Worm (Caenorhabditis elegans): ENCODE data around the gene zyg-11.

DNA sequence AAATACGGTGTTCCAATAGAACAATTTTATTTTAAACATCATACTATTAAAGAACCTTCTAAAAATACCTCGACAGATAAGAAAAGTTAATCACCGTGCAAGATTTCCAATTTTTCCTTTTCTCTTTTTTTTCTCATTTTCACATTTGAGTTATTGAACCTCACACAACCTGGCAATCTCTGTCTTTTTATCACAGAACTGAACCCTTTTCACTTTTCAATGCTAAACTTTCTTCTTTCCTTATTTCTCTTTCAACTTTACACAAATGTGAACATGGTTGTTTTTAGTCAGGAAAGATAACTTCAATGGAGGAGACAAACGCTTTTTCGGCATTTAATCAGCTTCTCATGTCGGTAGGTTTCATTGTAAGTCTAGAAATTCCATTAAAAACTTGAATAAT lies 35.4 kb downstream of the zyg-11 start, which contains the start of gene T05H10.4:
- TF ChIP-seq dao-5 (tag; optimal IDR thresholded peaks at IDR 0.05) = no peak
- no peak for TF ChIP-seq him-1 (tag; optimal IDR thresholded peaks at IDR 0.05)

Data from whole organism, L4/young adult.